Worm (Caenorhabditis elegans) whole organism, late embryonic: ENCODE data around the gene abu-10.

ENCODE experiments used
- T23F11.4 ChIP-seq: fragments of 200-800 bp; sonication (Bioruptor generic); optimal IDR thresholded peaks from 2 replicates; lab custom pipeline; 2018; ENCODE audit warnings: mild to moderate bottlenecking, missing genetic modification characterization, missing compliant biosample characterization
- Y22D7AL.16 ChIP-seq: sonication (generic microtip); optimal IDR thresholded peaks from 2 replicates; lab custom pipeline; 2016; ENCODE audit warnings: missing genetic modification characterization, missing compliant biosample characterization
- ceh-19 ChIP-seq: fragments of 200-800 bp; sonication (Bioruptor generic); optimal IDR thresholded peaks from 2 replicates; lab custom pipeline; 2018; ENCODE audit warnings: mild to moderate bottlenecking, missing genetic modification characterization, missing compliant biosample characterization
- ceh-30 ChIP-seq: fragments of 150-350 bp; optimal IDR thresholded peaks from 2 replicates; lab custom pipeline; 2014; ENCODE audit warnings: missing biosample characterization, missing genetic modification characterization
- dve-1 ChIP-seq: sonication (generic microtip); optimal IDR thresholded peaks from 2 replicates; lab custom pipeline; 2017; ENCODE audit warnings: antibody characterized with exemption, mild to moderate bottlenecking, missing genetic modification characterization, missing compliant biosample characterization
- elt-2 ChIP-seq: sonication (generic microtip); optimal IDR thresholded peaks from 2 replicates; lab custom pipeline; 2016; ENCODE audit warnings: missing genetic modification reagents, missing genetic modification characterization, missing compliant biosample characterization
- gmeb-2 ChIP-seq: sonication (generic microtip); optimal IDR thresholded peaks from 2 replicates; lab custom pipeline; 2016; ENCODE audit warnings: missing genetic modification characterization, inconsistent platforms, missing compliant biosample characterization
- hlh-15 ChIP-seq: sonication (generic microtip); optimal IDR thresholded peaks from 2 replicates; lab custom pipeline; 2016; ENCODE audit warnings: missing genetic modification characterization, missing compliant biosample characterization
- lin-11 ChIP-seq: fragments of 200-800 bp; sonication (Bioruptor generic); optimal IDR thresholded peaks from 2 replicates; lab custom pipeline; 2018; ENCODE audit warnings: mild to moderate bottlenecking, missing genetic modification characterization, missing compliant biosample characterization
- mec-3 ChIP-seq: sonication (generic microtip); optimal IDR thresholded peaks from 2 replicates; lab custom pipeline; 2016; ENCODE audit warnings: borderline replicate concordance, missing genetic modification characterization, missing compliant biosample characterization
- nhr-232 ChIP-seq: sonication (generic microtip); optimal IDR thresholded peaks from 2 replicates; lab custom pipeline; 2016; ENCODE audit warnings: missing genetic modification characterization, missing compliant biosample characterization
- pag-3 ChIP-seq: sonication (generic microtip); optimal IDR thresholded peaks from 2 replicates; lab custom pipeline; 2016; ENCODE audit warnings: missing compliant biosample characterization, missing genetic modification characterization, borderline replicate concordance
- pax-1 ChIP-seq: fragments of 150-350 bp; optimal IDR thresholded peaks from 2 replicates; lab custom pipeline; 2014; ENCODE audit warnings: missing biosample characterization, missing genetic modification characterization
- ref-2 ChIP-seq: sonication (generic microtip); optimal IDR thresholded peaks from 2 replicates; lab custom pipeline; 2016; ENCODE audit warnings: missing genetic modification characterization, missing compliant biosample characterization
- rnt-1 ChIP-seq: sonication (generic microtip); optimal IDR thresholded peaks from 2 replicates; lab custom pipeline; 2016; ENCODE audit warnings: missing genetic modification characterization, missing compliant biosample characterization
- tbx-7 ChIP-seq: sonication (generic microtip); optimal IDR thresholded peaks from 2 replicates; lab custom pipeline; 2016; ENCODE audit warnings: missing genotype, missing genetic modification characterization, missing compliant biosample characterization
- ttx-3 ChIP-seq: sonication (generic microtip); optimal IDR thresholded peaks from 2 replicates; lab custom pipeline; 2016; ENCODE audit warnings: missing genetic modification reagents, missing genetic modification characterization, missing compliant biosample characterization
- unc-55 ChIP-seq: sonication (generic microtip); optimal IDR thresholded peaks from 2 replicates; lab custom pipeline; 2017; ENCODE audit warnings: missing biosample characterization, missing genetic modification reagents, missing genetic modification characterization

The abu-10 gene

DNA sequence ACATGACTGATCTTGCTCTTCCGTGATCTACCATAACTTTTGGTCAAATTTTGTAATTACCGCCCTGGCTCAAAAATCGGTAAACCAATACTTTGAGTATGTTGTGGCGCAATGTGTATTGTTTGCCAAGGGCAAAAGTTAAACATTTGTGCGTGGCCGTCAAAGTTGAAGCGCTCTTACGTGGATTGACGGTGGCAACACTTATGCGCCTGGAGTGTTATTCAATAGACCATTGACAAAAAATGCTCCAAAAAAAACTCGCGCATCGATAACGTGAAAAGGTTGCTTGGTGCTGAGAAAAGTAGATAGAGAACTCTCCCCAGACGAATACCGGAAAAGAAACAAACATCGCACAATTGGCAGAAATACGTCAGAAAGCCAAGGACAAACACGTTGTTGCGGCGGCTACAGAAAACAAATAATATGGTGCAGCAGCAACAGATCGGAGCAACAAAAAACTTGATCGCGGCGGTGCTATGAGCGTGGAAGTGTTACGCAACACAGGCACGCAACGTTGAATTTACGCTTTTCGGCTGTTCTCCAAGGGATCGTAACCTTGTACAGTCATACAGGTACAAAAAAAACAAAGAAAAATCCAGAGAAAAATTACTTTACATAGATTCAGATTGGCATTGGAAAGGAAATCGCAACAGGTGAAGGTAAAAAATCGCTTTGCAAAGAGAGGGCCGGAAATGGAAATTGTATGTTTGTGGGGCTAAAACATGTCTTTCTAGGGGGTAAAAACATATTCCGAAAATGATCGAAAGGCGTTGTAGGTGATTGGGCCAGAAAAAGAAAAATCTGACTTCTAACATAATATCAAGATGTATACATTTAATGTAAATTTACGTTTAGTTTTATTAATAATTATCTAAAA, 36.2 kb downstream of the abu-10 start:
- no peak for TF ChIP-seq unc-55 (GFP tag; lab: Kevin White, UChicago)
- TF ChIP-seq gmeb-2 (tag; lab: Kevin White, UChicago): no peak
- peak; percentile 15 for TF ChIP-seq dve-1 (tag; lab: Kevin White, UChicago)
- no peak for TF ChIP-seq nhr-232

DNA sequence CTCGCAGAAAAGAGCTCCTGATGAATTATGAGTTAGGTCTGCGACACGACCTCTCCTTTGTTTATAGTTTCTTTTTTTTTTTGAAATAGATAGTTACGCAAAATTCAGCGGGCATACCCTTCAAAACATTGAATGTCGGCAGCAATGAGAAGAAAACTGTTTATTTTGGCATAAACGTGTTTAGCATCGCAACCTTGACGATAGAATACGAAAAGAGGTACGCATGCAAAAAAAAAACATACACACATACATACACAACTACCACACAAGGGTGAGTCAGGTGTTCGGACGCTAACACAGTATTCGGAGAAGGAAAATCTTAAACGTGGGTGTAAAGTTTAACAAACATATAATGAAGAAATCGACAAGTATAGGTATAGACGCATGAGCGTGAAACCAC, 37.6 kb downstream of the abu-10 start:
- TF ChIP-seq pag-3: no peak
- TF ChIP-seq gmeb-2 (tag; lab: Kevin White, UChicago): no peak
- TF ChIP-seq hlh-15 (tag; lab: Kevin White, UChicago): no peak
- no peak for TF ChIP-seq Y22D7AL.16 (tag; lab: Kevin White, UChicago)
- no peak for TF ChIP-seq T23F11.4 (GFP tag; lab: Kevin White, UChicago)
- no peak for TF ChIP-seq pax-1 (tag; lab: Kevin White, UChicago)
- no peak for TF ChIP-seq lin-11 (tag; lab: Kevin White, UChicago)
- no peak for TF ChIP-seq ttx-3 (tag; lab: Kevin White, UChicago)
- no peak for TF ChIP-seq ceh-30

DNA sequence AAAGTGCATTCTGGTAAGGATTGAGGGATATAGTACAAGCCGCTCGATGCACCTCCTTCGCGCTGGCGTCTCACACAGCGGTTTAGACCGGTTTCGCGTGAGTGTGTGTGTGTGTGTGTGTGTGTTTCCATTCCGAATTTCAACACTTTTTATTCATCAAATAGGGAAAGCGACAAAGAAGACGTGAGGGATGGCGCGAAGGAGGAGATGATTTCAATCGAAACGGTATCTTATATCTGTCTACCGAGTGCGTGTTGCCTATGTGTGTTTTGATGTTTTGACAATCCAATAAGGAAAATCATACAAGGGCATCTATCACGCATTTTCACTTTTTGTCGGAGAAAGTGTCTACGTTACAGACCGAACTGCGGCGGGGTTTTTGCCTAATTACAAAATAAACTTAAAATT, 39.8 kb downstream of the abu-10 start:
- TF ChIP-seq ref-2 (tag; lab: Kevin White, UChicago) (peak; percentile 40), mec-3 (tag; lab: Kevin White, UChicago) (no peak)

DNA sequence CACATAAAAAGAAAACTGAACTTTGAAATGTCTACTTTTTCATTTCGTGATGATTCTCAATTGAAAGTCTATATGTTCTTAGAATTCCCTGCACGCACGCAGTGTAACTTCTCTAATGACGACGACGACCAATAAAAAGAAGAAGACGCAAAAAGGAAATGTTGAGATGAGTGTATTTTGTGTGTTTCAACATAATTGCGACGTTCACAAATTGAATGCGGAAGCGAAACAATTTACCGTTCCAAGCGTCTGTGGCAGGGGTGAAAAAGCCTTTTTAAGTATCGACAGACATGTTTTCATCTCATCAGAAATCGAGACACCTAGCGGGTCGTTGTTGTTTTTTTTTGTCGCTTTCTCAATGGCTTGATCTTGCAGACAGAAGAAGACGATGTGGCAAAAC, 40.7 kb downstream of the abu-10 start:
- no peak for TF ChIP-seq ceh-19 (GFP tag; lab: Kevin White, UChicago)
- TF ChIP-seq tbx-7 (tag; lab: Kevin White, UChicago): no peak

DNA sequence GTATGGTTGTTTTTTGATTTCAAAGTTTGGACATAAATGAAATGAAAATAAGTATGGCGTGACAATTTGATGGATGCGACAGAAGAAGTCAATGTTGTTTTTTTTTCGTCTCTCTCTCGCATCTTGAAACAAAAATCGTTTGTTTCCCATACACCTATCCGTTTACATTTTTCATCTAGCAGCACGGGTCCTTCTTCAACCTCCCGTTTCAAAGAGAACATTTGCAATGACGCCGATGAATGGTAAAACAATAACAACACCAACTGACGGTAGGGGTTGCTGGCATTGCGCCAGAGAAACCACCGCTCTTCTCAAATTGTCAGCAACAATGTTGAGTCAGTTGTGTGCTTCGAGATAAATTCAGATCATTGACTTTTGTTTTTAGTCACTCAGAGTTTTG, 41.2 kb downstream of the abu-10 start:
- no peak for TF ChIP-seq tbx-7 (tag; lab: Kevin White, UChicago)
- peak; percentile 5 for TF ChIP-seq rnt-1 (tag; lab: Kevin White, UChicago)

DNA sequence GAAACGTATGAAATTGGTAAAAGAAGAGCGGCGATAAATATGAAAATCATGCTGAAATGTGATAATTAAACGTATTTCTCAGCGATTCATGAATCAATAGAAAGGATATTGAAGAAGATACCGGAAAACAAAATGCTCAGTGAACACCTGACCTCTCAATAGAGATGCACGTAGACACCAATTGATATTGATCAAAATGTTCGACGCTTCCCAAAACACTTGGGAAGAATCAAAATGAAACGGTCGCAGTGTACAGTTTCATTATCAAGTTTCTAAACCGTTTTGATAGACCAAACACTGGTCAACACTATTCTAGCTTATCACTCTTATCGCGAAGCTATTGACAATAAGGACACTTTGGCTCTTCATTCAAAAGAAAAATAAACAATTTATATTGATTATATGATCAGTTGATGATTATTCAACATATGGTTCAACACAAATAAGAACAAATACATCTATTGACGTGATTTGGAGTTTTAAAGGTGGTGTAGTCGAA, 44.5 kb downstream of the abu-10 start, which contains the start of gene ttr-48:
Gene ttr-48 (minus strand): TSS at position 51 of the 499 bp plus-strand sequence.
- no peak for TF ChIP-seq tbx-7 (tag; lab: Kevin White, UChicago)
- peak; percentile 2 for TF ChIP-seq elt-2 (tag; lab: Kevin White, UChicago)
